Worm (Caenorhabditis elegans) whole organism, mixed stage, embryonic: ENCODE results near the gene C25G4.8.

ENCODE experiments used
- nhr-237 ChIP-seq: fragments of 150-350 bp; optimal IDR thresholded peaks from 2 replicates; lab custom pipeline; 2014; ENCODE audit warnings: missing biosample characterization, missing genetic modification characterization
- pha-4 ChIP-seq: fragments of 150-350 bp; optimal IDR thresholded peaks from 2 replicates; lab custom pipeline; 2018; ENCODE audit warnings: missing biosample characterization, missing genetic modification reagents, missing genetic modification characterization
- snpc-4 ChIP-seq: fragments of 150-350 bp; optimal IDR thresholded peaks from 2 replicates; lab custom pipeline; 2014; ENCODE audit warnings: missing biosample characterization, missing genetic modification characterization
- sptf-1 ChIP-seq: sonication (generic microtip); optimal IDR thresholded peaks from 2 replicates; lab custom pipeline; 2017; ENCODE audit warnings: mild to moderate bottlenecking, missing genetic modification characterization, moderate library complexity, missing compliant biosample characterization
- unc-39 ChIP-seq: fragments of 150-350 bp; optimal IDR thresholded peaks from 2 replicates; lab custom pipeline; 2014; ENCODE audit warnings: missing biosample characterization, missing genetic modification characterization

DNA sequence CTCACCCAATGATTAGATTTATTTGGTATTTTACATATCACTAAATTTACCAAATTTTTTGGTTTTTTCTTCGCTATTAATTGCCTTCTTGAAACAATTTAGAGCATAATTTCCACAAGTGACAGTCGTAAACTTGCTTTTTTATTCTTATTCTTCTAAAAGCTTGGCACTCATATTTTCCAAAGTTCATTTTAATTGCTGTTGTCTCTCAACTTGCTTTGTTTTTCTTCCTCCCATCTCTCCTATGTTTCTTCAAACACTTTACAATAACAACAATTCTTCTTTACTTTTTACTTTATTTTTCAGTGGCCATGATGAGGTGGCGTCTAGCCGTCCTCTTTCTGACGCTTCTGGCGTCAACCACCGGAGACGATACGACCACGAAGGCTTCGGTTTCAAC, 5.1 kb upstream of the C25G4.8 start, which contains the start of gene igdb-2:
- TF ChIP-seq pha-4 (tag; lab: Kevin White, UChicago), result no peak
- no peak for TF ChIP-seq nhr-237 (tag; lab: Kevin White, UChicago)
- no peak for TF ChIP-seq sptf-1 (tag; lab: Kevin White, UChicago)
- no peak for TF ChIP-seq snpc-4 (tag; lab: Kevin White, UChicago)
- no peak for TF ChIP-seq unc-39 (tag; lab: Kevin White, UChicago)
